Worm (Caenorhabditis elegans): ENCODE data around the gene Y53G8AR.6.
A peak's percentile ranks its signal among the peaks of the same experiment; 100 is the strongest.

DNA sequence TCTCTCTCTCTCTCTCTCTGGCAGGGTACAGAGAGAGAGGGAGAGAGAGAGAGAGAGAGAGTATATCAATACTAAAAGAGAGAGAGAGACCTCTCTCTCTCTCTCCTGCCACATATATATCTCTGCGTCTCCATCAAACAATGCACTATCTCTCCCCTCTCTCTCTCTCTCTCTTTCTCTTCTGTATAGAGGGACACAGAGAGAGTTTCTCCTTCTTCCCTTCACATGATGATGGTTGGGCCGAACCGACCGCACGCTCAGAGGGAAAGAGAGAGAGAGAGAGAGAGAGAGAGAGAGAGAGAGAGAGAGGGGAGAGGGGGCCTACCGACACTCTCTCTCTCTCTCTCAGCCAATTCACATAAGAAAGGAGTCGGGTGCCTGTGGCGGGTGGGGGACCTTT, 22.9 kb upstream of the Y53G8AR.6 start:
- TF ChIP-seq nhr-25 (tag; optimal IDR thresholded peaks at IDR 0.05) (peak; percentile 84), nhr-11 (tag; optimal IDR thresholded peaks at IDR 0.05) (no peak), nhr-12 (tag; optimal IDR thresholded peaks at IDR 0.05) (no peak), skn-1 (tag; optimal IDR thresholded peaks at IDR 0.05) (no peak), unc-39 (tag; optimal IDR thresholded peaks at IDR 0.05) (no peak), nhr-6 (tag; optimal IDR thresholded peaks at IDR 0.05) (peak; percentile 79), R02D3.7 (tag; optimal IDR thresholded peaks at IDR 0.05) (no peak), lin-13 (GFP tag; optimal IDR thresholded peaks at IDR 0.05) (peak; percentile 40), nhr-237 (tag; optimal IDR thresholded peaks at IDR 0.05) (no peak), gmeb-1 (tag; optimal IDR thresholded peaks at IDR 0.05) (peak; percentile 24)
